Fruit fly (Drosophila melanogaster) whole organism, embryonic: ENCODE data around the gene sll.

Experiments used
- Atf6 ChIP-seq: fragments of 200-800 bp; sonication (Bioruptor generic); IDR thresholded peaks from 2 replicates; pipeline ENCODE4 v1.3.6; 2022; ENCODE audit warnings: missing biosample characterization, missing genetic modification characterization
- CG10543 ChIP-seq: fragments of 200-800 bp; sonication (Bioruptor generic); optimal IDR thresholded peaks from 3 replicates; lab custom pipeline; 2017; ENCODE audit warnings: missing biosample characterization, mild to moderate bottlenecking, missing genetic modification characterization, moderate library complexity
- CG10565 ChIP-seq: fragments of 200-800 bp; sonication (Bioruptor generic); optimal IDR thresholded peaks from 3 replicates; lab custom pipeline; 2016; ENCODE audit warnings: missing biosample characterization, mild to moderate bottlenecking, missing genetic modification characterization
- CG12391 ChIP-seq: fragments of 200-800 bp; sonication (Bioruptor generic); optimal IDR thresholded peaks from 3 replicates; lab custom pipeline; 2018; ENCODE audit warnings: missing biosample characterization, mild to moderate bottlenecking, missing genetic modification characterization, moderate library complexity
- CG15696 ChIP-seq: fragments of 200-800 bp; sonication (Bioruptor generic); optimal IDR thresholded peaks from 2 replicates; lab custom pipeline; 2019; ENCODE audit warnings: missing biosample characterization, mild to moderate bottlenecking, missing genetic modification characterization, moderate library complexity
- CG2712 ChIP-seq: fragments of 200-800 bp; optimal IDR thresholded peaks from 3 replicates; lab custom pipeline; 2019; ENCODE audit warnings: missing biosample characterization, mild to moderate bottlenecking, missing genetic modification characterization, moderate library complexity
- CG2875 ChIP-seq: fragments of 200-800 bp; sonication (Bioruptor generic); optimal IDR thresholded peaks from 2 replicates; lab custom pipeline; 2017; ENCODE audit warnings: missing biosample characterization, mild to moderate bottlenecking, missing genetic modification characterization, missing genetic modification reagents
- CG30431 ChIP-seq: fragments of 200-800 bp; sonication (Bioruptor generic); optimal IDR thresholded peaks from 2 replicates; lab custom pipeline; 2017; ENCODE audit warnings: missing biosample characterization, missing genetic modification characterization
- CG34376 ChIP-seq: fragments of 200-800 bp; sonication (Bioruptor generic); optimal IDR thresholded peaks from 2 replicates; lab custom pipeline; 2018; ENCODE audit warnings: missing biosample characterization, mild to moderate bottlenecking, missing genetic modification characterization
- CG6654 ChIP-seq: fragments of 200-800 bp; sonication (Bioruptor generic); optimal IDR thresholded peaks from 2 replicates; lab custom pipeline; 2017; ENCODE audit warnings: missing biosample characterization, mild to moderate bottlenecking, missing genetic modification characterization
- CG6791 ChIP-seq: fragments of 200-800 bp; sonication (Bioruptor generic); IDR thresholded peaks from 3 replicates; pipeline ENCODE4 v1.3.6; 2022; ENCODE audit warnings: missing biosample characterization, missing genetic modification characterization; ENCODE audit not compliant: partially characterized antibody
- CoRest ChIP-seq: fragments of 200-800 bp; sonication (Bioruptor generic); optimal IDR thresholded peaks from 3 replicates; lab custom pipeline; 2018; ENCODE audit warnings: missing biosample characterization, mild to moderate bottlenecking, missing genetic modification characterization, moderate library complexity
- Dek ChIP-seq: fragments of 200-800 bp; sonication (Bioruptor generic); optimal IDR thresholded peaks from 3 replicates; lab custom pipeline; 2019; ENCODE audit warnings: missing biosample characterization, mild to moderate bottlenecking, missing genetic modification characterization, moderate library complexity
- Eip74EF ChIP-seq, 2 experiments: fragments of 200-800 bp in 1 of 2; fragments of >200 bp in 1 of 2; sonication (Bioruptor generic) in 1 of 2; optimal IDR thresholded peaks; 2 replicates each; lab custom pipeline; 2017 to 2019; ENCODE audit warnings: missing biosample characterization in 2 of 2, missing genetic modification characterization in 2 of 2, mild to moderate bottlenecking in 1 of 2, moderate library complexity in 1 of 2
- HLHmδ ChIP-seq: fragments of 200-800 bp; sonication (Bioruptor generic); optimal IDR thresholded peaks from 2 replicates; lab custom pipeline; 2018; ENCODE audit warnings: missing biosample characterization, mild to moderate bottlenecking, missing genetic modification characterization, moderate library complexity
- Hey ChIP-seq: fragments of 200-800 bp; sonication (Bioruptor generic); optimal IDR thresholded peaks from 3 replicates; lab custom pipeline; 2018; ENCODE audit warnings: missing biosample characterization, mild to moderate bottlenecking, missing genetic modification characterization
- Hr3 ChIP-seq: fragments of 200-800 bp; sonication (Bioruptor generic); optimal IDR thresholded peaks from 3 replicates; lab custom pipeline; 2016; ENCODE audit warnings: missing biosample characterization, missing genetic modification characterization
- Hr51 ChIP-seq, 2 experiments: fragments of 200-800 bp; sonication (Bioruptor generic); optimal IDR thresholded peaks; 2 replicates in 1 of 2; 3 replicates in 1 of 2; lab custom pipeline; 2016 to 2018; ENCODE audit warnings: missing biosample characterization in 2 of 2, missing genetic modification characterization in 2 of 2, mild to moderate bottlenecking in 1 of 2, moderate library complexity in 1 of 2
- Med ChIP-seq: fragments of 200-800 bp; sonication (Bioruptor generic); peaks from one replicate; lab custom pipeline; 2016; ENCODE audit warnings: missing biosample characterization, missing genetic modification characterization, mild to moderate bottlenecking, inconsistent platforms, moderate library complexity
- Neu2 ChIP-seq: fragments of 200-800 bp; sonication (Bioruptor generic); optimal IDR thresholded peaks from 3 replicates; lab custom pipeline; 2016; ENCODE audit warnings: missing biosample characterization, missing genetic modification characterization, borderline replicate concordance
- Nf-YB ChIP-seq: fragments of 200-800 bp; sonication (Bioruptor generic); optimal IDR thresholded peaks from 3 replicates; lab custom pipeline; 2019; ENCODE audit warnings: missing biosample characterization, mild to moderate bottlenecking, missing genetic modification characterization, moderate library complexity
- Nf-YC ChIP-seq: fragments of 200-800 bp; optimal IDR thresholded peaks from 3 replicates; lab custom pipeline; 2019; ENCODE audit warnings: missing biosample characterization, mild to moderate bottlenecking, missing genetic modification characterization, moderate library complexity
- Spps ChIP-seq: fragments of 200-800 bp; sonication (Bioruptor generic); optimal IDR thresholded peaks from 2 replicates; lab custom pipeline; 2018; ENCODE audit warnings: missing biosample characterization, mild to moderate bottlenecking, missing genetic modification characterization
- Sry-β ChIP-seq: fragments of 200-800 bp; sonication (Bioruptor generic); optimal IDR thresholded peaks from 2 replicates; lab custom pipeline; 2018; ENCODE audit warnings: missing biosample characterization, mild to moderate bottlenecking, missing genetic modification characterization, moderate library complexity
- bbx ChIP-seq: fragments of 200-800 bp; sonication (Bioruptor generic); IDR thresholded peaks from 2 replicates; pipeline ENCODE4 v1.3.6; 2022; ENCODE audit warnings: missing biosample characterization, missing genetic modification characterization; ENCODE audit not compliant: partially characterized antibody
- bcd ChIP-seq: fragments of 200-800 bp; sonication (Bioruptor generic); optimal IDR thresholded peaks from 2 replicates; lab custom pipeline; 2017; ENCODE audit warnings: missing biosample characterization, mild to moderate bottlenecking, missing genetic modification characterization
- dmrt11E ChIP-seq: fragments of 200-800 bp; sonication (Bioruptor generic); optimal IDR thresholded peaks from 3 replicates; lab custom pipeline; 2018; ENCODE audit warnings: missing biosample characterization, mild to moderate bottlenecking, missing genetic modification characterization, moderate library complexity
- dysf ChIP-seq: fragments of 200-800 bp; sonication (Bioruptor generic); IDR thresholded peaks from 3 replicates; pipeline ENCODE4 v1.3.6; 2022; ENCODE audit warnings: missing biosample characterization, missing genetic modification characterization
- en ChIP-seq: fragments of 200-800 bp; sonication (Bioruptor generic); optimal IDR thresholded peaks from 2 replicates; lab custom pipeline; 2016; ENCODE audit warnings: missing biosample characterization, missing genetic modification characterization
- gro ChIP-seq: fragments of 200-800 bp; sonication (Bioruptor generic); optimal IDR thresholded peaks from 2 replicates; lab custom pipeline; 2016; ENCODE audit warnings: missing biosample characterization, missing genetic modification characterization
- ham ChIP-seq: fragments of 200-800 bp; sonication (Bioruptor generic); IDR thresholded peaks from 2 replicates; pipeline ENCODE4 v1.3.6; 2022; ENCODE audit warnings: missing biosample characterization, missing genetic modification characterization
- hth ChIP-seq: fragments of >200 bp; optimal IDR thresholded peaks from 2 replicates; lab custom pipeline; 2017; ENCODE audit warnings: inconsistent platforms
- insv ChIP-seq, 2 experiments: fragments of 200-800 bp; sonication (Bioruptor generic); optimal IDR thresholded peaks; 3 replicates each; lab custom pipeline; 2016 to 2018; ENCODE audit warnings: missing biosample characterization in 2 of 2, missing genetic modification characterization in 2 of 2
- klu ChIP-seq: fragments of 200-800 bp; sonication (Bioruptor generic); IDR thresholded peaks from 2 replicates; pipeline ENCODE4 v1.3.6; 2022; ENCODE audit warnings: missing biosample characterization, missing genetic modification characterization
- luna ChIP-seq: fragments of 200-800 bp; sonication (Bioruptor generic); optimal IDR thresholded peaks from 2 replicates; lab custom pipeline; 2016; ENCODE audit warnings: missing biosample characterization, missing genetic modification characterization
- nerfin-1 ChIP-seq: fragments of 200-800 bp; sonication (Bioruptor generic); optimal IDR thresholded peaks from 3 replicates; lab custom pipeline; 2019; ENCODE audit warnings: missing biosample characterization, mild to moderate bottlenecking, missing genetic modification characterization, moderate library complexity
- pan ChIP-seq, 4 experiments: fragments of >200 bp in 3 of 4; fragments of 200-800 bp in 1 of 4; sonication (Bioruptor generic) in 1 of 4; optimal IDR thresholded peaks in 3 of 4; IDR thresholded peaks in 1 of 4; 2 replicates each; pipeline versions ENCODE4 v1.3.6 to Lab custom; 2017 to 2022; ENCODE audit warnings: missing biosample characterization in 2 of 4, missing genetic modification characterization in 2 of 4, mixed read lengths in 1 of 4
- prd ChIP-seq, 3 experiments: fragments of >200 bp in 2 of 3; fragments of 200-800 bp in 1 of 3; sonication (Bioruptor generic) in 1 of 3; optimal IDR thresholded peaks in 2 of 3; IDR thresholded peaks in 1 of 3; 2 replicates in 2 of 3; 3 replicates in 1 of 3; pipeline versions ENCODE4 v1.3.6 to Lab custom; 2017 to 2022; ENCODE audit warnings: missing biosample characterization in 1 of 3, missing genetic modification characterization in 1 of 3
- pros ChIP-seq: fragments of 200-800 bp; sonication (Bioruptor generic); optimal IDR thresholded peaks from 3 replicates; lab custom pipeline; 2019; ENCODE audit warnings: missing biosample characterization, mild to moderate bottlenecking, missing genetic modification characterization, moderate library complexity
- rib ChIP-seq: fragments of 200-800 bp; sonication (Bioruptor generic); IDR thresholded peaks from 2 replicates; pipeline ENCODE4 v1.3.6; 2022; ENCODE audit warnings: missing biosample characterization, missing genetic modification characterization
- sd ChIP-seq: fragments of 200-800 bp; sonication (Bioruptor generic); optimal IDR thresholded peaks from 3 replicates; lab custom pipeline; 2018; ENCODE audit warnings: missing biosample characterization, mild to moderate bottlenecking, missing genetic modification characterization, moderate library complexity
- ssp ChIP-seq: fragments of 200-800 bp; sonication (Bioruptor generic); IDR thresholded peaks from 2 replicates; pipeline ENCODE4 v1.3.6; 2022; ENCODE audit warnings: missing biosample characterization, missing genetic modification characterization
- tap ChIP-seq: fragments of 200-800 bp; optimal IDR thresholded peaks from 3 replicates; lab custom pipeline; 2019; ENCODE audit warnings: missing biosample characterization, mild to moderate bottlenecking, missing genetic modification characterization, moderate library complexity
- trem ChIP-seq: fragments of 200-800 bp; optimal IDR thresholded peaks from 3 replicates; lab custom pipeline; 2019; ENCODE audit warnings: missing biosample characterization, mild to moderate bottlenecking, missing genetic modification characterization, moderate library complexity
- wor ChIP-seq: fragments of 200-800 bp; sonication (Bioruptor generic); IDR thresholded peaks from 2 replicates; pipeline ENCODE4 v1.3.6; 2022; ENCODE audit warnings: missing biosample characterization, missing genetic modification characterization
- z ChIP-seq: fragments of 200-800 bp; sonication (Bioruptor generic); IDR thresholded peaks from 3 replicates; pipeline ENCODE4 v1.3.6; 2022; ENCODE audit warnings: missing biosample characterization, missing genetic modification characterization

sll gene

DNA sequence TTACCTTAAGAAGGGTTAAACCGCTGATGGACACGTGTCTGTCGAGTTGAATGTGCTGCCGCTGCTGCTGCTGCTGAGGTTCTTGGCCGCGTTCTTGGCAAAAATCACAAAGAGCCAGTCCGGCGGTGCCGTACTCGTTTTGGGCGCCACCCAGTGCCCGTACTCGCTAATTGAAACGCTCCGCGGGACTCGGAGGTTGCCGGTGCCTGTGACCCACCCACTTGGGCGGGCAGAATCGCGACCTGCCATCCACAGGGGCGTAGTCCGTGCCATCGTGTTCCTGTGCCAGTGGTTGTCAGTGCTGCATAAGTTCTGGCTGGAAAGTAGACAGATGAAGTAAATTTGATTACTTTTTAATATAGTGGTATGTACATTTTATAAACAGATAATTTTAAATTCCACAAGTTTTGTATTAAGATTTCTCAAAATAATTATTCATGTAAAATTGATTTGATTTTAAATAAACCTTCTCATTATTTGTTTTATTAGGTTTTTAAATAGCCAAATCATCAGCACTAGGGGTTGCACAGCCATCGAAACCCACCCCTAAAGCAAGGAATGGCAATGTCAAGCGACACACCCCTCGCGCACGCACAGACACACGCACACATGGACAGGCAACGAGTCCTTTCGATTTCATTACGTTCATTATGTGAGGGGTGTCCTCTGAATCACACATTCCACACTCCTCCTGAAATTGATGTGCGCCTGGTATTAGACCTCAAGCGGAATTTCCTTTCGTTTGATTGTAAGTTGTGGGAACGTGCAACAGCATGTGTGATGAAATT lies 832 bp upstream of the sll start (continued):
- TF ChIP-seq z (GFP tag; lab: Robert Waterston, UW) (no peak), tap (tag; lab: Kevin White, UChicago) (peak; percentile 7), wor (GFP tag; lab: Robert Waterston, UW) (peak; percentile 32; the same call in 1 of the 2 replicates), Hey (tag; lab: Kevin White, UChicago) (peak; percentile 33), Neu2 (no peak), Spps (tag; lab: Kevin White, UChicago) (no peak), sd (tag; lab: Kevin White, UChicago) (peak; percentile 100), ham (GFP tag; lab: Robert Waterston, UW) (no peak), Dek (tag; lab: Kevin White, UChicago) (peak; percentile 6), luna (GFP tag; lab: Kevin White, UChicago) (no peak), dysf (GFP tag; lab: Robert Waterston, UW) (peak; percentile 15; the same call in 1 of the 3 replicates), Nf-YC (peak; percentile 51), CG2875 (GFP tag; lab: Kevin White, UChicago) (no peak), CG10565 (GFP tag; lab: Kevin White, UChicago) (no peak), CG6654 (no peak), prd (optimal IDR thresholded peaks at IDR 0.05; lab: Kevin White, UChicago) (no peak), prd (GFP tag; IDR thresholded peaks at IDR 0.05; lab: Robert Waterston, UW) (0 out of 3 replicates have a peak, but pooled peaks have one; percentile 25), CG30431 (GFP tag; lab: Kevin White, UChicago) (no peak), bbx (GFP tag; lab: Robert Waterston, UW) (0 out of 2 replicates have a peak, but pooled peaks have one; percentile 36), gro (GFP tag; lab: Kevin White, UChicago) (no peak), Eip74EF (GFP tag; optimal IDR thresholded peaks at IDR 0.05; lab: Kevin White, UChicago) (no peak), CG10543 (GFP tag; lab: Kevin White, UChicago) (peak; percentile 28), Hr51 (GFP tag; optimal IDR thresholded peaks at IDR 0.05; lab: Kevin White, UChicago) (peak in 1 of 2 experiments; percentile 41), HLHmδ (GFP tag; lab: Kevin White, UChicago) (peak; percentile 75), Med (peak; percentile 50), en (GFP tag; lab: Kevin White, UChicago) (no peak), Hr3 (GFP tag; lab: Kevin White, UChicago) (no peak), dmrt11E (tag; lab: Kevin White, UChicago) (peak; percentile 22), Nf-YB (GFP tag; lab: Kevin White, UChicago) (peak; percentile 71), CG34376 (peak; percentile 16), insv (GFP tag; optimal IDR thresholded peaks at IDR 0.05; lab: Kevin White, UChicago) (peak in 1 of 2 experiments; percentile 22), pros (GFP tag; lab: Kevin White, UChicago) (peak; percentile 84), trem (tag; lab: Kevin White, UChicago) (peak; percentile 8), CoRest (tag; lab: Kevin White, UChicago) (peak; percentile 38), pan (optimal IDR thresholded peaks at IDR 0.05; lab: Kevin White, UChicago) (no peak), pan (GFP tag; optimal IDR thresholded peaks at IDR 0.05 in 1 of 2, IDR thresholded peaks at IDR 0.05 in 1 of 2) (no peak), CG6791 (GFP tag; lab: Robert Waterston, UW) (no peak), Atf6 (GFP tag; lab: Robert Waterston, UW) (no peak), hth (lab: Kevin White, UChicago) (no peak), klu (GFP tag; lab: Robert Waterston, UW) (0 out of 2 replicates have a peak, but pooled peaks have one; percentile 20), CG15696 (tag; lab: Kevin White, UChicago) (peak; percentile 35), rib (GFP tag; lab: Robert Waterston, UW) (peak; percentile 72; the same call in 1 of the 2 replicates), Sry-β (peak; percentile 94), CG2712 (tag; lab: Kevin White, UChicago) (peak; percentile 3), ssp (GFP tag; lab: Robert Waterston, UW) (no peak), CG12391 (peak; percentile 57), nerfin-1 (tag; lab: Kevin White, UChicago) (peak; percentile 84), bcd (no peak)
